Worm (Caenorhabditis elegans): ENCODE measurements around the gene K03H6.4.
A peak's percentile ranks its signal among the peaks of the same experiment; 100 is the strongest.

K03H6.4 gene

ce11 chrIV:1484968-1485474 lies 36.1 kb downstream of the K03H6.4 start, which contains the start of gene Y77E11A.16:
Gene Y77E11A.16 (plus strand): TSS chrIV:1485424.
- TF ChIP-seq C04F5.9 (tag; optimal IDR thresholded peaks at IDR 0.05) (no peak), lin-14 (GFP tag; optimal IDR thresholded peaks at IDR 0.05) (peak; percentile 61), fkh-8 (tag; optimal IDR thresholded peaks at IDR 0.05) (peak; percentile 17), nhr-84 (tag; optimal IDR thresholded peaks at IDR 0.05) (no peak), nhr-71 (tag; optimal IDR thresholded peaks at IDR 0.05) (peak; percentile 57), nhr-47 (tag; optimal IDR thresholded peaks at IDR 0.05) (peak; percentile 37)

- TF ChIP-seq vab-15 (tag; optimal IDR thresholded peaks at IDR 0.05), result no peak
- no peak for TF ChIP-seq egl-13 (tag; optimal IDR thresholded peaks at IDR 0.05)
- TF ChIP-seq ceh-8 (GFP tag; optimal IDR thresholded peaks at IDR 0.05), result no peak
- no peak for TF ChIP-seq nhr-12 (tag; optimal IDR thresholded peaks at IDR 0.05)
- no peak for TF ChIP-seq swsn-7 (tag; optimal IDR thresholded peaks at IDR 0.05)
- TF ChIP-seq lin-13 (GFP tag; optimal IDR thresholded peaks at IDR 0.05), result no peak
- no peak for TF ChIP-seq pag-3 (tag; optimal IDR thresholded peaks at IDR 0.05; ENCODE audit: borderline replicate concordance, insufficient read depth)
- no peak for TF ChIP-seq xbp-1 (tag; optimal IDR thresholded peaks at IDR 0.05)
- no peak for TF ChIP-seq ceh-88 (GFP tag; IDR thresholded peaks at IDR 0.05)
- TF ChIP-seq nhr-77 (tag; optimal IDR thresholded peaks at IDR 0.05), result no peak
- no peak for TF ChIP-seq F16B12.6 (tag; optimal IDR thresholded peaks at IDR 0.05)
- TF ChIP-seq nhr-90 (tag; optimal IDR thresholded peaks at IDR 0.05; ENCODE audit: poor library complexity), result no peak
- TF ChIP-seq elt-2 (tag; optimal IDR thresholded peaks at IDR 0.05), result no peak
- no peak for TF ChIP-seq pqm-1 (tag; optimal IDR thresholded peaks at IDR 0.05)
- no peak for TF ChIP-seq lin-14 (GFP tag; optimal IDR thresholded peaks at IDR 0.05)
- no peak for TF ChIP-seq sptf-1 (tag; optimal IDR thresholded peaks at IDR 0.05)
- TF ChIP-seq sup-37 (GFP tag; optimal IDR thresholded peaks at IDR 0.05), result no peak
- TF ChIP-seq alr-1 (tag; optimal IDR thresholded peaks at IDR 0.05; ENCODE audit: borderline replicate concordance), result no peak
Observed at ce11 chrIV:1478649-1479048, 42.5 kb downstream of the K03H6.4 start.

ce11 chrIV:1475009-1475408 lies 46.1 kb downstream of the K03H6.4 start, which contains the start of gene Y77E11A.12:
Gene Y77E11A.12 (minus strand): TSS chrIV:1475109.
- TF ChIP-seq lin-14 (GFP tag; optimal IDR thresholded peaks at IDR 0.05) (peak; percentile 3), ets-5 (GFP tag; IDR thresholded peaks at IDR 0.05) (no peak), efl-1 (optimal IDR thresholded peaks at IDR 0.05) (no peak), efl-1 (GFP tag; optimal IDR thresholded peaks at IDR 0.05 in 1 of 2) (peak in 1 of 2 experiments; percentile 21), ceh-63 (GFP tag; optimal IDR thresholded peaks at IDR 0.05) (peak; percentile 31), grh-1 (GFP tag; IDR thresholded peaks at IDR 0.05) (no peak)

- TF ChIP-seq nhr-19 (GFP tag; conservative IDR thresholded peaks at IDR 0.05) (no peak), hlh-4 (tag; optimal IDR thresholded peaks at IDR 0.05) (no peak), ceh-82 (tag; optimal IDR thresholded peaks at IDR 0.05) (no peak), ces-1 (GFP tag; optimal IDR thresholded peaks at IDR 0.05) (no peak), lsy-2 (tag; optimal IDR thresholded peaks at IDR 0.05) (no peak), ceh-88 (GFP tag; IDR thresholded peaks at IDR 0.05) (no peak), egl-27 (tag; optimal IDR thresholded peaks at IDR 0.05) (no peak), snu-23 (GFP tag; optimal IDR thresholded peaks at IDR 0.05) (no peak), C04F5.9 (tag; optimal IDR thresholded peaks at IDR 0.05) (no peak)
Observed at ce11 chrIV:1472145-1472544, 49.0 kb downstream of the K03H6.4 start.

ce11 chrIV:1470364-1470763 lies 50.8 kb downstream of the K03H6.4 start:
- no peak for TF ChIP-seq tlp-1 (tag; optimal IDR thresholded peaks at IDR 0.05)
- TF ChIP-seq nhr-77 (tag; optimal IDR thresholded peaks at IDR 0.05), result no peak
- no peak for TF ChIP-seq nhr-237 (tag; optimal IDR thresholded peaks at IDR 0.05)
- TF ChIP-seq nhr-71 (tag; optimal IDR thresholded peaks at IDR 0.05), result no peak
- TF ChIP-seq alr-1 (tag; optimal IDR thresholded peaks at IDR 0.05; ENCODE audit: borderline replicate concordance), result no peak
- no peak for TF ChIP-seq egl-27 (tag; optimal IDR thresholded peaks at IDR 0.05)
- no peak for TF ChIP-seq hlh-4 (tag; optimal IDR thresholded peaks at IDR 0.05)
